Fruit fly (Drosophila melanogaster) whole organism, larva: ENCODE data around the gene upSET.

Source experiments
- noc ChIP-seq: fragments of 200-800 bp; sonication (Bioruptor generic); optimal IDR thresholded peaks from 3 replicates; lab custom pipeline; 2019; ENCODE audit warnings: missing biosample characterization, mild to moderate bottlenecking, missing genetic modification characterization, moderate library complexity

The upSET gene

dm6 chr3L:13993742-13994719 lies 7.9 kb upstream of the upSET start, which contains the start of gene CtsK1:
TSS of gene CtsK1 (plus strand) at chr3L:13994231.
- peak; percentile 55 for TF ChIP-seq noc

- TF ChIP-seq noc = no peak
Observed at dm6 chr3L:13996437-13996836, 5.5 kb upstream of the upSET start.

- no peak for TF ChIP-seq noc
Observed at dm6 chr3L:13996992-13997391, 4.9 kb upstream of the upSET start, which contains the start of gene CG17361. TSS of gene CG17361 (plus strand) at chr3L:13997191.

- TF ChIP-seq noc = no peak
Observed at dm6 chr3L:13999204-13999603, 2.7 kb upstream of the upSET start, which contains the start of gene CG17359. TSS of gene CG17359 (minus strand) at chr3L:13999251.

- TF ChIP-seq noc = no peak
Observed at dm6 chr3L:14002524-14003135, 703 bp downstream of the upSET start.

dm6 chr3L:14003297-14004040 lies 1.5 kb downstream of the upSET start:
- peak; percentile 23 for TF ChIP-seq noc

dm6 chr3L:14004041-14004407 lies 2.1 kb downstream of the upSET start:
- TF ChIP-seq noc = no peak

- TF ChIP-seq noc = peak; percentile 96
Observed at dm6 chr3L:14004963-14005458, 3.1 kb downstream of the upSET start.

dm6 chr3L:14005627-14006287 lies 3.8 kb downstream of the upSET start:
- TF ChIP-seq noc = no peak

dm6 chr3L:14006704-14007126 lies 4.8 kb downstream of the upSET start:
- TF ChIP-seq noc = no peak

dm6 chr3L:14025736-14026135 lies 23.8 kb downstream of the upSET start:
- TF ChIP-seq noc = no peak

dm6 chr3L:14027549-14027948 lies 25.6 kb downstream of the upSET start:
- no peak for TF ChIP-seq noc

- no peak for TF ChIP-seq noc
Observed at dm6 chr3L:14028485-14029384, 26.8 kb downstream of the upSET start, which contains the start of gene Ptip. TSS of gene Ptip (minus strand) at chr3L:14029121.

dm6 chr3L:14031171-14032126 lies 29.5 kb downstream of the upSET start, which contains the start of the genes CG6650 and endos:
TSS of gene CG6650 (plus strand) at chr3L:14031450.
TSS of gene endos (minus strand) at chr3L:14031706.
- TF ChIP-seq noc = peak; percentile 62
